Worm (Caenorhabditis elegans) whole organism, mixed stage, embryonic: ENCODE results near the gene C03B1.13.

ENCODE experiments used
- ces-1 ChIP-seq: fragments of 150-350 bp; optimal IDR thresholded peaks from 2 replicates; lab custom pipeline; 2014; ENCODE audit warnings: missing biosample characterization, missing genetic modification reagents, missing genetic modification characterization
- cnd-1 ChIP-seq: fragments of 200-800 bp; sonication (Bioruptor generic); optimal IDR thresholded peaks from 2 replicates; lab custom pipeline; 2018; ENCODE audit warnings: mild to moderate bottlenecking, missing genetic modification characterization, missing compliant biosample characterization
- drap-1 ChIP-seq: fragments of 200-800 bp; sonication (Bioruptor generic); optimal IDR thresholded peaks from 3 replicates; lab custom pipeline; 2018; ENCODE audit warnings: mild to moderate bottlenecking, missing genetic modification characterization, missing compliant biosample characterization
- lin-13 ChIP-seq: fragments of 150-350 bp; optimal IDR thresholded peaks from 2 replicates; lab custom pipeline; 2014; ENCODE audit warnings: missing biosample characterization, missing genetic modification characterization
- lsy-2 ChIP-seq: fragments of 150-350 bp; optimal IDR thresholded peaks from 2 replicates; lab custom pipeline; 2014; ENCODE audit warnings: missing biosample characterization, missing genetic modification characterization
- mab-5 ChIP-seq: fragments of 150-350 bp; optimal IDR thresholded peaks from 2 replicates; lab custom pipeline; 2014; ENCODE audit warnings: missing biosample characterization, missing genetic modification characterization
- mep-1 ChIP-seq: fragments of 150-350 bp; optimal IDR thresholded peaks from 2 replicates; lab custom pipeline; 2017; ENCODE audit warnings: missing biosample characterization, missing genetic modification reagents, missing genetic modification characterization, inconsistent platforms
- nhr-12 ChIP-seq: fragments of 150-350 bp; optimal IDR thresholded peaks from 2 replicates; lab custom pipeline; 2014; ENCODE audit warnings: missing biosample characterization, missing genetic modification characterization
- nhr-2 ChIP-seq: fragments of 150-350 bp; optimal IDR thresholded peaks from 2 replicates; lab custom pipeline; 2014; ENCODE audit warnings: missing biosample characterization, missing genetic modification characterization
- nhr-237 ChIP-seq: fragments of 150-350 bp; optimal IDR thresholded peaks from 2 replicates; lab custom pipeline; 2014; ENCODE audit warnings: missing biosample characterization, missing genetic modification characterization
- nhr-76 ChIP-seq: sonication (generic microtip); optimal IDR thresholded peaks from 2 replicates; lab custom pipeline; 2017; ENCODE audit warnings: missing biosample characterization, missing genetic modification characterization
- pha-4 ChIP-seq: fragments of 150-350 bp; optimal IDR thresholded peaks from 2 replicates; lab custom pipeline; 2018; ENCODE audit warnings: missing biosample characterization, missing genetic modification reagents, missing genetic modification characterization
- unc-62 ChIP-seq: fragments of 150-350 bp; optimal IDR thresholded peaks from 2 replicates; lab custom pipeline; 2014; ENCODE audit warnings: missing biosample characterization, missing genetic modification reagents, missing genetic modification characterization

- TF ChIP-seq unc-62 (GFP tag; lab: Kevin White, UChicago): no peak
- TF ChIP-seq pha-4: no peak
- TF ChIP-seq drap-1: no peak
- no peak for TF ChIP-seq nhr-12 (tag; lab: Kevin White, UChicago)
- TF ChIP-seq lin-13 (tag; lab: Kevin White, UChicago): no peak
- no peak for TF ChIP-seq mep-1 (tag; lab: Kevin White, UChicago)
- TF ChIP-seq mab-5 (tag; lab: Kevin White, UChicago): no peak
- TF ChIP-seq lsy-2 (tag; lab: Kevin White, UChicago): no peak
- no peak for TF ChIP-seq nhr-76 (tag; lab: Kevin White, UChicago)
- no peak for TF ChIP-seq ces-1 (GFP tag; lab: Kevin White, UChicago)
- no peak for TF ChIP-seq cnd-1
- no peak for TF ChIP-seq nhr-237 (tag; lab: Kevin White, UChicago)
- no peak for TF ChIP-seq nhr-2 (tag; lab: Kevin White, UChicago)
Measured at ce11 chrX:6377634-6378288, 39.9 kb upstream of the C03B1.13 start, which contains the start of gene lmp-1.
